Worm (Caenorhabditis elegans) whole organism, L2 larva: ENCODE measurements around the gene nhr-121.

Experiments used
- C34F6.9 ChIP-seq: fragments of 150-350 bp; optimal IDR thresholded peaks from 2 replicates; lab custom pipeline; 2014; ENCODE audit warnings: missing biosample characterization, missing genetic modification characterization
- F13H6.1 ChIP-seq: sonication (generic microtip); optimal IDR thresholded peaks from 2 replicates; lab custom pipeline; 2016; ENCODE audit warnings: missing genetic modification characterization, missing compliant biosample characterization
- R02D3.7 ChIP-seq: fragments of 150-350 bp; optimal IDR thresholded peaks from 2 replicates; lab custom pipeline; 2014; ENCODE audit warnings: missing biosample characterization, missing genetic modification characterization
- ZK546.5 ChIP-seq: sonication (generic microtip); optimal IDR thresholded peaks from 2 replicates; lab custom pipeline; 2017; ENCODE audit warnings: missing biosample characterization, missing genetic modification characterization
- alr-1 ChIP-seq: fragments of 150-350 bp; optimal IDR thresholded peaks from 2 replicates; lab custom pipeline; 2014; ENCODE audit warnings: missing biosample characterization, missing genetic modification characterization
- aly-2 ChIP-seq: fragments of 150-350 bp; optimal IDR thresholded peaks from 2 replicates; lab custom pipeline; 2014; ENCODE audit warnings: missing biosample characterization, missing genetic modification characterization
- blmp-1 ChIP-seq: sonication (generic microtip); optimal IDR thresholded peaks from 2 replicates; lab custom pipeline; 2017; ENCODE audit warnings: missing genetic modification characterization, mild to moderate bottlenecking, missing compliant biosample characterization, antibody characterized with exemption, moderate library complexity; ENCODE audit not compliant: insufficient read depth
- ceh-16 ChIP-seq: fragments of 150-350 bp; optimal IDR thresholded peaks from 2 replicates; lab custom pipeline; 2014; ENCODE audit warnings: missing biosample characterization, missing genetic modification characterization
- crh-2 ChIP-seq: sonication (generic microtip); optimal IDR thresholded peaks from 2 replicates; lab custom pipeline; 2017; ENCODE audit warnings: missing biosample characterization, missing genetic modification characterization
- egl-27 ChIP-seq: sonication (generic microtip); optimal IDR thresholded peaks from 3 replicates; lab custom pipeline; 2017; ENCODE audit warnings: missing biosample characterization, missing genetic modification reagents, missing genetic modification characterization
- elt-3 ChIP-seq: sonication (generic microtip); optimal IDR thresholded peaks from 2 replicates; lab custom pipeline; 2017; ENCODE audit warnings: missing biosample characterization, missing genetic modification characterization
- fos-1 ChIP-seq: fragments of 150-350 bp; optimal IDR thresholded peaks from 2 replicates; lab custom pipeline; 2014; ENCODE audit warnings: missing biosample characterization, missing genetic modification characterization
- gmeb-1 ChIP-seq: fragments of 150-350 bp; optimal IDR thresholded peaks from 2 replicates; lab custom pipeline; 2014; ENCODE audit warnings: missing biosample characterization, missing genetic modification characterization
- lin-11 ChIP-seq: fragments of 150-350 bp; sonication (generic microtip); optimal IDR thresholded peaks from 2 replicates; lab custom pipeline; 2014; ENCODE audit warnings: missing biosample characterization, missing genetic modification characterization, inconsistent platforms, mixed read lengths
- lin-13 ChIP-seq: fragments of 150-350 bp; optimal IDR thresholded peaks from 2 replicates; lab custom pipeline; 2014; ENCODE audit warnings: missing biosample characterization, missing genetic modification reagents, missing genetic modification characterization
- lin-39 ChIP-seq: fragments of 150-350 bp; optimal IDR thresholded peaks from 2 replicates; lab custom pipeline; 2014; ENCODE audit warnings: missing biosample characterization, missing genetic modification reagents, missing genetic modification characterization
- lsy-2 ChIP-seq, 2 experiments: fragments of 150-350 bp in 1 of 2; sonication (generic microtip) in 1 of 2; optimal IDR thresholded peaks; 2 replicates each; lab custom pipeline; 2014 to 2017; ENCODE audit warnings: missing biosample characterization in 2 of 2, missing genetic modification characterization in 2 of 2
- mab-5 ChIP-seq: fragments of 150-350 bp; optimal IDR thresholded peaks from 2 replicates; lab custom pipeline; 2014; ENCODE audit warnings: missing biosample characterization, missing genetic modification characterization
- mbf-1 ChIP-seq: sonication (generic microtip); optimal IDR thresholded peaks from 2 replicates; lab custom pipeline; 2017; ENCODE audit warnings: missing biosample characterization, missing genetic modification characterization
- mdl-1 ChIP-seq, 2 experiments: fragments of 150-350 bp in 1 of 2; sonication (generic microtip) in 1 of 2; optimal IDR thresholded peaks; 2 replicates each; lab custom pipeline; 2017; ENCODE audit warnings: missing biosample characterization in 2 of 2, missing genetic modification characterization in 2 of 2
- nhr-10 ChIP-seq: sonication (generic microtip); optimal IDR thresholded peaks from 2 replicates; lab custom pipeline; 2017; ENCODE audit warnings: missing biosample characterization, missing genetic modification characterization
- nhr-11 ChIP-seq: fragments of 150-350 bp; optimal IDR thresholded peaks from 2 replicates; lab custom pipeline; 2014; ENCODE audit warnings: missing biosample characterization, missing genetic modification characterization
- nhr-129 ChIP-seq: fragments of 150-350 bp; optimal IDR thresholded peaks from 2 replicates; lab custom pipeline; 2014; ENCODE audit warnings: missing biosample characterization, missing genetic modification characterization
- nhr-21 ChIP-seq: fragments of 150-350 bp; optimal IDR thresholded peaks from 2 replicates; lab custom pipeline; 2014; ENCODE audit warnings: missing biosample characterization, missing genetic modification characterization
- nhr-23 ChIP-seq: fragments of 150-350 bp; optimal IDR thresholded peaks from 2 replicates; lab custom pipeline; 2014; ENCODE audit warnings: missing biosample characterization, missing genetic modification reagents, missing genetic modification characterization
- nhr-25 ChIP-seq: fragments of 150-350 bp; sonication (generic microtip); optimal IDR thresholded peaks from 3 replicates; lab custom pipeline; 2014; ENCODE audit warnings: missing biosample characterization, missing genetic modification characterization
- nhr-6 ChIP-seq: fragments of 150-350 bp; optimal IDR thresholded peaks from 2 replicates; lab custom pipeline; 2014; ENCODE audit warnings: missing biosample characterization, missing genetic modification characterization
- sem-4 ChIP-seq: fragments of 150-350 bp; optimal IDR thresholded peaks from 2 replicates; lab custom pipeline; 2014; ENCODE audit warnings: missing biosample characterization, missing genetic modification reagents, missing genetic modification characterization
- skn-1 ChIP-seq: sonication (generic microtip); optimal IDR thresholded peaks from 2 replicates; lab custom pipeline; 2017; ENCODE audit warnings: missing biosample characterization, missing genetic modification characterization
- sma-3 ChIP-seq: sonication (generic microtip); optimal IDR thresholded peaks from 2 replicates; lab custom pipeline; 2016; ENCODE audit warnings: missing genetic modification reagents, missing genetic modification characterization, missing compliant biosample characterization
- sma-9 ChIP-seq, 2 experiments: fragments of 150-350 bp in 1 of 2; sonication (generic microtip) in 1 of 2; optimal IDR thresholded peaks; 2 replicates each; lab custom pipeline; 2014 to 2016; ENCODE audit warnings: missing genetic modification characterization in 2 of 2, mild to moderate bottlenecking in 1 of 2, missing biosample characterization in 1 of 2, missing compliant biosample characterization in 1 of 2, missing genetic modification reagents in 1 of 2, moderate library complexity in 1 of 2
- unc-39 ChIP-seq: fragments of 150-350 bp; optimal IDR thresholded peaks from 2 replicates; lab custom pipeline; 2014; ENCODE audit warnings: missing biosample characterization, missing genetic modification characterization
- unc-55 ChIP-seq: fragments of 150-350 bp; sonication (generic microtip); optimal IDR thresholded peaks from 3 replicates; lab custom pipeline; 2014; ENCODE audit warnings: missing biosample characterization, missing genetic modification reagents, missing genetic modification characterization
- unc-62 ChIP-seq: fragments of 150-350 bp; optimal IDR thresholded peaks from 2 replicates; lab custom pipeline; 2014; ENCODE audit warnings: missing biosample characterization, missing genetic modification reagents, missing genetic modification characterization
- ztf-1 ChIP-seq: fragments of 200-800 bp; sonication (Bioruptor generic); conservative IDR thresholded peaks from 2 replicates; pipeline ENCODE4 v1.3.6; 2022; ENCODE audit warnings: missing genetic modification characterization, missing compliant biosample characterization
- ztf-4 ChIP-seq: fragments of 150-350 bp; optimal IDR thresholded peaks from 2 replicates; lab custom pipeline; 2014; ENCODE audit warnings: missing biosample characterization, missing genetic modification characterization

nhr-121 gene

ce11 chrIII:2418981-2419380 lies 35.6 kb downstream of the nhr-121 start:
- TF ChIP-seq lin-39 (tag; lab: Kevin White, UChicago) (no peak), fos-1 (tag; lab: Kevin White, UChicago) (no peak), nhr-6 (tag; lab: Kevin White, UChicago) (no peak), alr-1 (tag; lab: Kevin White, UChicago) (no peak), skn-1 (tag; lab: Kevin White, UChicago) (no peak), sma-3 (no peak)

- TF ChIP-seq nhr-11 (tag; lab: Kevin White, UChicago) (no peak), mbf-1 (tag; lab: Kevin White, UChicago) (no peak), aly-2 (tag; lab: Kevin White, UChicago) (no peak), nhr-23 (no peak), ZK546.5 (no peak), elt-3 (no peak), F13H6.1 (tag; lab: Kevin White, UChicago) (peak; percentile 27), lin-13 (GFP tag; lab: Kevin White, UChicago) (peak; percentile 66), R02D3.7 (peak; percentile 46), gmeb-1 (tag; lab: Kevin White, UChicago) (peak; percentile 96), unc-62 (no peak), lin-11 (tag; lab: Kevin White, UChicago) (peak; percentile 42), C34F6.9 (peak; percentile 24), unc-55 (GFP tag; lab: Kevin White, UChicago) (peak; percentile 78), egl-27 (peak; percentile 2), nhr-25 (tag; lab: Kevin White, UChicago) (peak; percentile 21), nhr-129 (tag; lab: Kevin White, UChicago) (peak; percentile 68), lsy-2 (tag; optimal IDR thresholded peaks at IDR 0.05; lab: Kevin White, UChicago) (peak; percentile 75 to 86), mdl-1 (tag; optimal IDR thresholded peaks at IDR 0.05; lab: Kevin White, UChicago) (peak in 1 of 2 experiments; percentile 34), fos-1 (tag; lab: Kevin White, UChicago) (peak; percentile 92), nhr-10 (no peak), mab-5 (tag; lab: Kevin White, UChicago) (no peak), crh-2 (tag; lab: Kevin White, UChicago) (peak; percentile 51), sma-3 (peak; percentile 54), ceh-16 (tag; lab: Kevin White, UChicago) (no peak), nhr-6 (tag; lab: Kevin White, UChicago) (peak; percentile 1), unc-39 (tag; lab: Kevin White, UChicago) (no peak)
Measured at ce11 chrIII:2418159-2418658, 36.4 kb downstream of the nhr-121 start, which contains the start of the genes W04B5.5 and W04B5.3. Gene W04B5.5 (minus strand): TSS chrIII:2418209. Gene W04B5.3 (plus strand): TSS chrIII:2418514.

- no peak for TF ChIP-seq nhr-129 (tag; lab: Kevin White, UChicago)
- no peak for TF ChIP-seq aly-2 (tag; lab: Kevin White, UChicago)
- TF ChIP-seq F13H6.1 (tag; lab: Kevin White, UChicago) = no peak
- no peak for TF ChIP-seq unc-55 (GFP tag; lab: Kevin White, UChicago)
- no peak for TF ChIP-seq sem-4 (tag; lab: Kevin White, UChicago)
- no peak for TF ChIP-seq ztf-1
- no peak for TF ChIP-seq mdl-1 (tag; optimal IDR thresholded peaks at IDR 0.05; lab: Kevin White, UChicago)
- no peak for TF ChIP-seq ZK546.5
- TF ChIP-seq nhr-23 = no peak
- TF ChIP-seq fos-1 (tag; lab: Kevin White, UChicago) = no peak
Measured at ce11 chrIII:2410925-2411450, 43.6 kb downstream of the nhr-121 start, which contains the start of gene mrpl-30. Gene mrpl-30 (minus strand): TSS chrIII:2410975.

- TF ChIP-seq gmeb-1 (tag; lab: Kevin White, UChicago) (peak; percentile 94), C34F6.9 (peak; percentile 63), sma-3 (peak; percentile 41), lin-11 (tag; lab: Kevin White, UChicago) (no peak), R02D3.7 (peak; percentile 98), crh-2 (tag; lab: Kevin White, UChicago) (peak; percentile 59), nhr-21 (tag; lab: Kevin White, UChicago) (no peak), unc-55 (GFP tag; lab: Kevin White, UChicago) (peak; percentile 82), egl-27 (no peak), lin-13 (GFP tag; lab: Kevin White, UChicago) (peak; percentile 73), nhr-129 (tag; lab: Kevin White, UChicago) (peak; percentile 14), nhr-25 (tag; lab: Kevin White, UChicago) (peak; percentile 10), ceh-16 (tag; lab: Kevin White, UChicago) (peak; percentile 7), blmp-1 (tag; lab: Kevin White, UChicago) (peak; percentile 57), sma-9 (GFP tag; optimal IDR thresholded peaks at IDR 0.05; lab: Kevin White, UChicago) (no peak), sma-9 (tag; optimal IDR thresholded peaks at IDR 0.05; lab: Kevin White, UChicago) (no peak), nhr-6 (tag; lab: Kevin White, UChicago) (peak; percentile 10), mab-5 (tag; lab: Kevin White, UChicago) (peak; percentile 10), ztf-4 (tag; lab: Kevin White, UChicago) (no peak), F13H6.1 (tag; lab: Kevin White, UChicago) (peak; percentile 35), lsy-2 (tag; optimal IDR thresholded peaks at IDR 0.05; lab: Kevin White, UChicago) (peak; percentile 48 to 86), sem-4 (tag; lab: Kevin White, UChicago) (peak; percentile 19)
Measured at ce11 chrIII:2401126-2402123, 53.2 kb downstream of the nhr-121 start, which contains the start of the genes cic-1 and strm-1. Gene cic-1 (minus strand): TSS chrIII:2401221. Gene strm-1 (plus strand): TSS chrIII:2402070.
